Worm (Caenorhabditis elegans): ENCODE measurements around the gene M57.1.
A peak's percentile ranks its signal among the peaks of the same experiment; 100 is the strongest.

M57.1 gene

DNA sequence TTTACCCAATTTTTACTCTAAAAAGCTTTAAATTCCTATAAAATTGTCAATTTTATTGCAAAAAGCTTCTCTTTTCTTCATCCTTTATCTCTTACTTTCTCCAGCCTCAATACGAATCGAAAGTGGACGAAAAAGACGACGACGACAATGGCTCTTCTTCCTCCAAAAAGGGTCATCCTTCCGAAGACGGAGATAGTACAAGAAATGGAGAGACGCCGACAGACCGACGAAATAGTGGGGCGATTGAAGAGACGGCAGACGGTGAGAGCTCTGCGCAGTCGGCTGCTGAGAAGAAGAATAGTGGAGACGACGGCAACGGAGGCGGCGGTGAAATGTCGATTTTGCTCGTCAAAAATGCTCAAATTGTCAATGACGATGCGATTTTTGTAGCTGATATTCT, 12.9 kb upstream of the M57.1 start (continued):
- TF ChIP-seq skn-1 (tag; optimal IDR thresholded peaks at IDR 0.05) = no peak
- TF ChIP-seq zag-1 (tag; optimal IDR thresholded peaks at IDR 0.05) = peak; percentile 53

DNA sequence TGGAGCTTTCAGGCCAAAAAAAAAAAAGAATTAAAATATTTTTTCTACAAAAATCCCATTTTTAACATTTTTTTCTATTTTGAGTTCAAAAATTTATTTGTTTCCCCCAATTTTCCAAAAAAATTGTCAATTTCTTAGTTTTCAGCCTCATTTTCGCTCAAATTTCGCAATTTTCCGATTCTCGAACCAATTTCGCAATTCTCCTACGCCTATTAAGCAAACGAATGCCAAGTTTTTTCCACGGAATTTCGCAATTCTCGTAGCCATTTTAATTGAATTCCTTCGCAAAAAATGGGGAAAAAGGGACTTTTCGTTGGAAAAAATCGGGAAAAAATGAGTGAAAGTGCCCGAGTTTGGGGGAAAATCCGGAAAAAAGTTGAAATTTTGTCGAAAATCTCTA, 11.9 kb upstream of the M57.1 start:
- TF ChIP-seq unc-55 (GFP tag; optimal IDR thresholded peaks at IDR 0.05) = peak; percentile 76
- TF ChIP-seq Y55F3AM.14 (GFP tag; optimal IDR thresholded peaks at IDR 0.05) = no peak
- TF ChIP-seq lin-39 (tag; optimal IDR thresholded peaks at IDR 0.05) = no peak
- TF ChIP-seq ceh-82 (tag; optimal IDR thresholded peaks at IDR 0.05) = peak; percentile 4

DNA sequence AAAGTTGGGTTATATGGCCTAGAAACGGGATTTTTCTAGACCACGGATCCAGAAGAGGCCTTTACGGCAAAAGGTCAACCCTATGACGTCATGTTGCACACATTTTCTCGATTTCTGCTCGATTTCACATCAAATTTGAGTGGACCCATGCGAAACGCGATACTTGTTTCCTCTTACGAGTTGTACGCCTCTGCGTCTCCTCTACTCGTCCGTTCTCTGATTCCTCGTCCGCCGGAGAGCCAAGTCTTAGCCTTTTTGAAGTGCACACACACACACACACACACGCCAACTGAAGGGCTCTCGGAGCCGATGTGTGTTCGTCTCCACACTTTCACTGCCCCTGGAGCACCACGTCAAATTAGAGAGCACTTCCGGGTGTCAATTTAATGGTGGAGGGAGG, 11.3 kb upstream of the M57.1 start:
- no peak for TF ChIP-seq nhr-25 (tag; optimal IDR thresholded peaks at IDR 0.05)
- no peak for TF ChIP-seq egl-27 (tag; optimal IDR thresholded peaks at IDR 0.05)
- peak; percentile 31 for TF ChIP-seq unc-55 (GFP tag; optimal IDR thresholded peaks at IDR 0.05)
- no peak for TF ChIP-seq dmd-4 (tag; optimal IDR thresholded peaks at IDR 0.05)
- TF ChIP-seq nhr-21 (tag; optimal IDR thresholded peaks at IDR 0.05) = no peak
- TF ChIP-seq aly-2 (tag; optimal IDR thresholded peaks at IDR 0.05) = no peak
- no peak for TF ChIP-seq sma-3 (GFP tag; optimal IDR thresholded peaks at IDR 0.05)
- no peak for TF ChIP-seq ceh-16 (tag; optimal IDR thresholded peaks at IDR 0.05)
- no peak for TF ChIP-seq nhr-11 (tag; optimal IDR thresholded peaks at IDR 0.05)
- peak in 1 of 2 experiments; percentile 18 for TF ChIP-seq mdl-1 (tag; optimal IDR thresholded peaks at IDR 0.05)
- no peak for TF ChIP-seq nhr-10 (tag; optimal IDR thresholded peaks at IDR 0.05)
- no peak for TF ChIP-seq gmeb-1 (tag; optimal IDR thresholded peaks at IDR 0.05)
- peak in 1 of 2 experiments; percentile 10 for TF ChIP-seq lsy-2 (tag; optimal IDR thresholded peaks at IDR 0.05)
- TF ChIP-seq ztf-1 (GFP tag; conservative IDR thresholded peaks at IDR 0.05) = no peak
- no peak for TF ChIP-seq fos-1 (tag; optimal IDR thresholded peaks at IDR 0.05)
- TF ChIP-seq Y55F3AM.14 (GFP tag; optimal IDR thresholded peaks at IDR 0.05) = no peak
- TF ChIP-seq mab-5 (tag; optimal IDR thresholded peaks at IDR 0.05) = no peak
- peak; percentile 56 for TF ChIP-seq F13H6.1 (tag; optimal IDR thresholded peaks at IDR 0.05)
- TF ChIP-seq zag-1 (tag; optimal IDR thresholded peaks at IDR 0.05) = peak; percentile 39
- peak; percentile 10 for TF ChIP-seq crh-2 (tag; optimal IDR thresholded peaks at IDR 0.05)
- no peak for TF ChIP-seq unc-62 (GFP tag; optimal IDR thresholded peaks at IDR 0.05)
- no peak for TF ChIP-seq ama-1 (optimal IDR thresholded peaks at IDR 0.05)
- TF ChIP-seq nhr-129 (tag; optimal IDR thresholded peaks at IDR 0.05) = peak; percentile 28
- TF ChIP-seq nhr-12 (tag; optimal IDR thresholded peaks at IDR 0.05) = no peak
- TF ChIP-seq mbf-1 (tag; optimal IDR thresholded peaks at IDR 0.05) = no peak
- TF ChIP-seq sma-9 (GFP tag; optimal IDR thresholded peaks at IDR 0.05) = peak; percentile 31
- no peak for TF ChIP-seq sma-9 (tag; optimal IDR thresholded peaks at IDR 0.05)
- TF ChIP-seq nhr-77 (tag; optimal IDR thresholded peaks at IDR 0.05) = no peak
- no peak for TF ChIP-seq nhr-237 (tag; optimal IDR thresholded peaks at IDR 0.05)
- TF ChIP-seq nhr-23 (tag; optimal IDR thresholded peaks at IDR 0.05) = no peak
- TF ChIP-seq elt-3 (tag; optimal IDR thresholded peaks at IDR 0.05) = no peak
- TF ChIP-seq C34F6.9 (tag; optimal IDR thresholded peaks at IDR 0.05) = peak; percentile 10
- no peak for TF ChIP-seq unc-39 (tag; optimal IDR thresholded peaks at IDR 0.05)
- TF ChIP-seq blmp-1 (tag; optimal IDR thresholded peaks at IDR 0.05; ENCODE audit: insufficient read depth) = no peak
- no peak for TF ChIP-seq R02D3.7 (tag; optimal IDR thresholded peaks at IDR 0.05)
- no peak for TF ChIP-seq skn-1 (tag; optimal IDR thresholded peaks at IDR 0.05)
- TF ChIP-seq ZK546.5 (tag; optimal IDR thresholded peaks at IDR 0.05) = no peak
- TF ChIP-seq ztf-11 (tag; optimal IDR thresholded peaks at IDR 0.05) = no peak
- TF ChIP-seq ceh-82 (tag; optimal IDR thresholded peaks at IDR 0.05) = no peak
- TF ChIP-seq alr-1 (tag; optimal IDR thresholded peaks at IDR 0.05) = no peak
- TF ChIP-seq ztf-4 (tag; optimal IDR thresholded peaks at IDR 0.05) = no peak
- TF ChIP-seq elt-1 (tag; optimal IDR thresholded peaks at IDR 0.05) = no peak
- peak; percentile 12 for TF ChIP-seq sem-4 (tag; optimal IDR thresholded peaks at IDR 0.05)
- TF ChIP-seq peb-1 (tag; optimal IDR thresholded peaks at IDR 0.05) = no peak
- TF ChIP-seq lin-39 (tag; optimal IDR thresholded peaks at IDR 0.05) = no peak
- no peak for TF ChIP-seq lin-11 (tag; optimal IDR thresholded peaks at IDR 0.05)
- no peak for TF ChIP-seq lin-13 (GFP tag; optimal IDR thresholded peaks at IDR 0.05)
- TF ChIP-seq snpc-4 (tag; optimal IDR thresholded peaks at IDR 0.05) = no peak
- TF ChIP-seq nhr-6 (tag; optimal IDR thresholded peaks at IDR 0.05) = no peak
